In the genomic region with DNA sequence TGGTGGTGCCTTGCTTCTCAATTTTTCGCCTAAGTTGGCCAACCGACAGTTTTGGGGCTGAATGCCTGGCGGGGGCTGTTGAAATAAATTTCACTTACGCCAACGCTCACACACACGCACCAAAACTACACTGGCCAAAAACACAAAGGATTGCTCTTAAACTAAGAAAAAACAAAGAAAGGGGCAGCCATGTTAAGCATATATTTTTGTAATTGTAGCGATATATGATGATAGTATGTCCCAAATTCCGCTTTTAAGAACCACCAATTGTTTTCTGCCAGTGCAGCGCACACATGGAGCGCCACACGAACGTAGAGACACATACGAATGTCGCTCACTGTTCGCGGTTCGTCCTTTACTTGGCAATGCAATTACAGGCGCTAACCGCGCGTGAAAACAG, we compare ENCODE assay signal across 1 fruit fly cellular context.
A peak's percentile ranks its signal among the peaks of the same experiment; 100 is the strongest.
TF ChIP-seq lines count a peak whose summit lies in the region.

No protein-coding gene starts in this region.

TF ChIP-seq in whole organism, embryonic, 481 proteins besides CTCF, POLR2A, EP300 and RAD21 (continued from another document and continues in another):
- TF ChIP-seq CG18476 (GFP tag; optimal IDR thresholded peaks at IDR 0.05; lab: Kevin White, UChicago) (no peak), en (GFP tag; optimal IDR thresholded peaks at IDR 0.05; lab: Kevin White, UChicago) (no peak), pita (GFP tag; optimal IDR thresholded peaks at IDR 0.05; lab: Kevin White, UChicago) (no peak), CG11560 (tag; IDR thresholded peaks at IDR 0.05; lab: Robert Waterston, UW) (no peak), cg (GFP tag; optimal IDR thresholded peaks at IDR 0.05; lab: Kevin White, UChicago) (peak; percentile 8), Ets65A (GFP tag; lab: Kevin White, UChicago) (peak; percentile 94), tll (GFP tag; optimal IDR thresholded peaks at IDR 0.05; lab: Kevin White, UChicago) (no peak), CG31388 (GFP tag; optimal IDR thresholded peaks at IDR 0.05; lab: Kevin White, UChicago) (no peak), HmgZ (tag; optimal IDR thresholded peaks at IDR 0.05; lab: Kevin White, UChicago) (no peak), Stat92E (GFP tag; optimal IDR thresholded peaks at IDR 0.05; lab: Kevin White, UChicago) (no peak), chif (GFP tag; optimal IDR thresholded peaks at IDR 0.05; lab: Kevin White, UChicago) (peak; percentile 44 to 67), CG9609 (GFP tag; optimal IDR thresholded peaks at IDR 0.05; lab: Kevin White, UChicago) (peak; percentile 60), CG11398 (GFP tag; optimal IDR thresholded peaks at IDR 0.05; lab: Kevin White, UChicago) (peak; percentile 3), repo (GFP tag; optimal IDR thresholded peaks at IDR 0.05; lab: Kevin White, UChicago) (peak; percentile 26), CG6175 (GFP tag; IDR thresholded peaks at IDR 0.05; lab: Robert Waterston, UW) (no peak), cwo (GFP tag; optimal IDR thresholded peaks at IDR 0.05; lab: Kevin White, UChicago) (no peak), CG43689 (GFP tag; IDR thresholded peaks at IDR 0.05; lab: Robert Waterston, UW) (no peak), CG17385 (GFP tag; optimal IDR thresholded peaks at IDR 0.05; lab: Kevin White, UChicago) (peak; percentile 14), disco-r (GFP tag; optimal IDR thresholded peaks at IDR 0.05; lab: Kevin White, UChicago) (no peak), sr (GFP tag; IDR thresholded peaks at IDR 0.05; lab: Robert Waterston, UW) (peak; percentile 47; the same call in 1 of the 3 replicates), salm (tag; optimal IDR thresholded peaks at IDR 0.05; lab: Kevin White, UChicago) (no peak), Ets97D (GFP tag; optimal IDR thresholded peaks at IDR 0.05; lab: Kevin White, UChicago) (no peak), zfh1 (GFP tag; IDR thresholded peaks at IDR 0.05; lab: Robert Waterston, UW) (peak; percentile 80), HmgD (GFP tag; optimal IDR thresholded peaks at IDR 0.05; lab: Kevin White, UChicago) (no peak), CG12104 (GFP tag; optimal IDR thresholded peaks at IDR 0.05; lab: Kevin White, UChicago) (no peak), CG10147 (GFP tag; optimal IDR thresholded peaks at IDR 0.05; lab: Kevin White, UChicago) (no peak), run (tag; optimal IDR thresholded peaks at IDR 0.05; lab: Kevin White, UChicago) (no peak), CG17328 (GFP tag; IDR thresholded peaks at IDR 0.05; lab: Robert Waterston, UW) (peak; percentile 47; the same call in 1 of the 2 replicates), Sox102F (GFP tag; optimal IDR thresholded peaks at IDR 0.05; lab: Kevin White, UChicago) (peak; percentile 60), CG7745 (tag; optimal IDR thresholded peaks at IDR 0.05; lab: Kevin White, UChicago) (no peak), tgo (GFP tag; IDR thresholded peaks at IDR 0.05; lab: Robert Waterston, UW) (peak; percentile 32; the same call in 1 of the 3 replicates), CG31365 (tag; optimal IDR thresholded peaks at IDR 0.05; lab: Kevin White, UChicago) (no peak), CG14710 (tag; optimal IDR thresholded peaks at IDR 0.05; lab: Kevin White, UChicago) (peak; percentile 36), tx (GFP tag; optimal IDR thresholded peaks at IDR 0.05; lab: Kevin White, UChicago) (peak; percentile 24), da (GFP tag; optimal IDR thresholded peaks at IDR 0.05; lab: Kevin White, UChicago) (no peak), Meics (GFP tag; optimal IDR thresholded peaks at IDR 0.05; lab: Kevin White, UChicago) (peak; percentile 8), CG6683 (GFP tag; optimal IDR thresholded peaks at IDR 0.05; lab: Kevin White, UChicago) (no peak), CG3163 (GFP tag; optimal IDR thresholded peaks at IDR 0.05; lab: Kevin White, UChicago) (no peak), tap (tag; optimal IDR thresholded peaks at IDR 0.05; lab: Kevin White, UChicago) (no peak), dati (GFP tag; IDR thresholded peaks at IDR 0.05; lab: Robert Waterston, UW) (no peak), kni (GFP tag; optimal IDR thresholded peaks at IDR 0.05; lab: Kevin White, UChicago) (no peak), gce (GFP tag; IDR thresholded peaks at IDR 0.05; lab: Robert Waterston, UW) (0 out of 3 replicates have a peak, but pooled peaks have one; percentile 48), Atf3 (GFP tag; optimal IDR thresholded peaks at IDR 0.05; lab: Kevin White, UChicago) (peak; percentile 27), fd3F (GFP tag; optimal IDR thresholded peaks at IDR 0.05; lab: Kevin White, UChicago) (no peak), CG12942 (GFP tag; optimal IDR thresholded peaks at IDR 0.05; lab: Kevin White, UChicago) (peak; percentile 1), twi (tag; optimal IDR thresholded peaks at IDR 0.05; lab: Kevin White, UChicago) (no peak), Camta (GFP tag; optimal IDR thresholded peaks at IDR 0.05; lab: Kevin White, UChicago) (no peak), CG31224 (GFP tag; IDR thresholded peaks at IDR 0.05; lab: Robert Waterston, UW) (peak; percentile 11; the same call in 1 of the 2 replicates), H15 (GFP tag; IDR thresholded peaks at IDR 0.05; lab: Robert Waterston, UW) (peak; percentile 55; the same call in 1 of the 3 replicates), chn (GFP tag; optimal IDR thresholded peaks at IDR 0.05; lab: Kevin White, UChicago) (peak; percentile 50), eyg (GFP tag; optimal IDR thresholded peaks at IDR 0.05; lab: Kevin White, UChicago) (no peak), z (GFP tag; IDR thresholded peaks at IDR 0.05; lab: Robert Waterston, UW) (no peak), ab (GFP tag; optimal IDR thresholded peaks at IDR 0.05; lab: Kevin White, UChicago) (no peak), Xrp1 (GFP tag; IDR thresholded peaks at IDR 0.05; lab: Robert Waterston, UW) (peak; percentile 78), lab (GFP tag; optimal IDR thresholded peaks at IDR 0.05; lab: Kevin White, UChicago) (peak; percentile 64), dan (GFP tag; IDR thresholded peaks at IDR 0.05; lab: Robert Waterston, UW) (no peak), cas (GFP tag; IDR thresholded peaks at IDR 0.05; lab: Robert Waterston, UW) (no peak), Trl (optimal IDR thresholded peaks at IDR 0.05; lab: Kevin White, UChicago) (no peak), Trl (GFP tag; optimal IDR thresholded peaks at IDR 0.05; lab: Kevin White, UChicago) (peak; percentile 35), CG14441 (GFP tag; IDR thresholded peaks at IDR 0.05; lab: Robert Waterston, UW) (peak; percentile 38; the same call in 1 of the 2 replicates), her (GFP tag; optimal IDR thresholded peaks at IDR 0.05; lab: Kevin White, UChicago) (peak; percentile 22), CG7839 (tag; optimal IDR thresholded peaks at IDR 0.05; lab: Kevin White, UChicago) (peak; percentile 57), fd64A (GFP tag; optimal IDR thresholded peaks at IDR 0.05; lab: Kevin White, UChicago) (no peak), CG14860 (GFP tag; IDR thresholded peaks at IDR 0.05; lab: Robert Waterston, UW; ENCODE audit: partially characterized antibody) (no peak), Mrtf (GFP tag; IDR thresholded peaks at IDR 0.05; lab: Robert Waterston, UW) (0 out of 3 replicates have a peak, but pooled peaks have one; percentile 49), CG6791 (GFP tag; IDR thresholded peaks at IDR 0.05; lab: Robert Waterston, UW; ENCODE audit: partially characterized antibody) (no peak), Dbx (GFP tag; IDR thresholded peaks at IDR 0.05; lab: Robert Waterston, UW) (peak; percentile 57; the same call in 2 of the 3 replicates), MBD-R2 (GFP tag; IDR thresholded peaks at IDR 0.05; lab: Robert Waterston, UW) (no peak), CG9437 (GFP tag; optimal IDR thresholded peaks at IDR 0.05; lab: Kevin White, UChicago) (no peak), CG7357 (GFP tag; IDR thresholded peaks at IDR 0.05; lab: Robert Waterston, UW) (peak; percentile 38; the same call in 1 of the 3 replicates), trh (GFP tag; optimal IDR thresholded peaks at IDR 0.05; lab: Kevin White, UChicago) (no peak), Dll (GFP tag; IDR thresholded peaks at IDR 0.05; lab: Robert Waterston, UW; ENCODE audit: partially characterized antibody) (no peak), GATAe (GFP tag; conservative IDR thresholded peaks at IDR 0.05; lab: Robert Waterston, UW) (no peak), Usf (GFP tag; optimal IDR thresholded peaks at IDR 0.05; lab: Kevin White, UChicago) (no peak), Lpt (GFP tag; optimal IDR thresholded peaks at IDR 0.05; lab: Kevin White, UChicago) (no peak), Atf6 (GFP tag; IDR thresholded peaks at IDR 0.05; lab: Robert Waterston, UW) (peak; percentile 36; the same call in 1 of the 2 replicates), stc (GFP tag; IDR thresholded peaks at IDR 0.05; lab: Robert Waterston, UW) (0 out of 2 replicates have a peak, but pooled peaks have one; percentile 23), CG33213 (GFP tag; optimal IDR thresholded peaks at IDR 0.05; lab: Kevin White, UChicago) (peak; percentile 30), grn (GFP tag; optimal IDR thresholded peaks at IDR 0.05; lab: Kevin White, UChicago) (no peak), zf30C (GFP tag; optimal IDR thresholded peaks at IDR 0.05; lab: Kevin White, UChicago) (peak; percentile 32), CG9797 (GFP tag; optimal IDR thresholded peaks at IDR 0.05; lab: Kevin White, UChicago) (no peak), Kr (GFP tag; optimal IDR thresholded peaks at IDR 0.05; lab: Kevin White, UChicago) (no peak), org-1 (GFP tag; optimal IDR thresholded peaks at IDR 0.05; lab: Kevin White, UChicago) (no peak), CG34376 (GFP tag; optimal IDR thresholded peaks at IDR 0.05; lab: Kevin White, UChicago) (no peak), emc (GFP tag; optimal IDR thresholded peaks at IDR 0.05; lab: Kevin White, UChicago) (no peak), CG8359 (GFP tag; optimal IDR thresholded peaks at IDR 0.05; lab: Kevin White, UChicago; ENCODE audit: borderline replicate concordance) (no peak), kah (GFP tag; optimal IDR thresholded peaks at IDR 0.05; lab: Kevin White, UChicago) (no peak), H2.0 (GFP tag; IDR thresholded peaks at IDR 0.05; lab: Robert Waterston, UW) (0 out of 2 replicates have a peak, but pooled peaks have one; percentile 14), gfzf (GFP tag; optimal IDR thresholded peaks at IDR 0.05; lab: Kevin White, UChicago) (no peak), wek (GFP tag; optimal IDR thresholded peaks at IDR 0.05; lab: Kevin White, UChicago) (no peak), CG9817 (tag; optimal IDR thresholded peaks at IDR 0.05; lab: Kevin White, UChicago) (peak; percentile 13), CG12391 (tag; optimal IDR thresholded peaks at IDR 0.05; lab: Kevin White, UChicago) (peak; percentile 48), CG12769 (tag; optimal IDR thresholded peaks at IDR 0.05; lab: Kevin White, UChicago) (peak; percentile 14), CG16779 (GFP tag; IDR thresholded peaks at IDR 0.05; lab: Robert Waterston, UW) (no peak), vnd (GFP tag; IDR thresholded peaks at IDR 0.05; lab: Robert Waterston, UW; ENCODE audit: partially characterized antibody) (no peak), bowl (GFP tag; IDR thresholded peaks at IDR 0.05; lab: Robert Waterston, UW) (no peak), HLH54F (GFP tag; optimal IDR thresholded peaks at IDR 0.05; lab: Kevin White, UChicago) (no peak), croc (GFP tag; conservative IDR thresholded peaks at IDR 0.05; lab: Robert Waterston, UW) (peak; percentile 23; the same call in 1 of the 3 replicates), ash1 (GFP tag; optimal IDR thresholded peaks at IDR 0.05; lab: Kevin White, UChicago) (no peak), CG17359 (tag; optimal IDR thresholded peaks at IDR 0.05; lab: Kevin White, UChicago) (peak; percentile 51), Bdp1 (GFP tag; optimal IDR thresholded peaks at IDR 0.05; lab: Kevin White, UChicago) (peak; percentile 30), BtbVII (GFP tag; optimal IDR thresholded peaks at IDR 0.05; lab: Kevin White, UChicago) (peak; percentile 2), pan (optimal IDR thresholded peaks at IDR 0.05; lab: Kevin White, UChicago) (no peak), pan (GFP tag; optimal IDR thresholded peaks at IDR 0.05 in 1 of 2, IDR thresholded peaks at IDR 0.05 in 1 of 2) (peak in 1 of 2 experiments; percentile 56), NfI (GFP tag; optimal IDR thresholded peaks at IDR 0.05; lab: Kevin White, UChicago) (peak; percentile 34), bcd (GFP tag; optimal IDR thresholded peaks at IDR 0.05; lab: Kevin White, UChicago) (peak; percentile 44), Hmr (GFP tag; optimal IDR thresholded peaks at IDR 0.05; lab: Kevin White, UChicago) (no peak), dmrt11E (tag; optimal IDR thresholded peaks at IDR 0.05; lab: Kevin White, UChicago) (peak; percentile 76), Deaf1 (tag; optimal IDR thresholded peaks at IDR 0.05; lab: Kevin White, UChicago) (no peak), CG7556 (GFP tag; optimal IDR thresholded peaks at IDR 0.05; lab: Kevin White, UChicago) (peak; percentile 24), CG5180 (GFP tag; optimal IDR thresholded peaks at IDR 0.05; lab: Kevin White, UChicago) (no peak), Asciz (GFP tag; optimal IDR thresholded peaks at IDR 0.05; lab: Kevin White, UChicago) (no peak), CG3407 (GFP tag; optimal IDR thresholded peaks at IDR 0.05; lab: Kevin White, UChicago) (peak; percentile 39), hth (optimal IDR thresholded peaks at IDR 0.05; lab: Kevin White, UChicago) (no peak), CG4730 (GFP tag; IDR thresholded peaks at IDR 0.05; lab: Robert Waterston, UW) (peak; percentile 47; the same call in 1 of the 2 replicates), CG14667 (GFP tag; IDR thresholded peaks at IDR 0.05; lab: Robert Waterston, UW) (peak; percentile 27; the same call in 1 of the 2 replicates), Gug (GFP tag; IDR thresholded peaks at IDR 0.05; lab: Robert Waterston, UW) (0 out of 4 replicates have a peak, but pooled peaks have one; percentile 18), Hey (tag; optimal IDR thresholded peaks at IDR 0.05; lab: Kevin White, UChicago) (no peak), NFAT (GFP tag; IDR thresholded peaks at IDR 0.05; lab: Robert Waterston, UW) (no peak), NC2α (GFP tag; optimal IDR thresholded peaks at IDR 0.05; lab: Kevin White, UChicago) (no peak), CG3281 (GFP tag; optimal IDR thresholded peaks at IDR 0.05; lab: Kevin White, UChicago) (peak; percentile 14), CG32532 (GFP tag; IDR thresholded peaks at IDR 0.05; lab: Robert Waterston, UW) (peak; percentile 45; the same call in 1 of the 2 replicates), fd96Cb (tag; optimal IDR thresholded peaks at IDR 0.05; lab: Kevin White, UChicago) (peak; percentile 58), lov (optimal IDR thresholded peaks at IDR 0.05; lab: Kevin White, UChicago) (no peak), lov (GFP tag; IDR thresholded peaks at IDR 0.05; lab: Robert Waterston, UW) (peak; percentile 66; the same call in 1 of the 3 replicates), lola (GFP tag; optimal IDR thresholded peaks at IDR 0.05; lab: Kevin White, UChicago) (peak in 1 of 3 experiments; percentile 42), CG7963 (GFP tag; IDR thresholded peaks at IDR 0.05; lab: Robert Waterston, UW; ENCODE audit: partially characterized antibody) (no peak)
